Worm (Caenorhabditis elegans) whole organism, L3 larva: ENCODE results near the gene glrx-3.

Experiments
- ama-1 ChIP-seq: fragments of 150-350 bp; optimal IDR thresholded peaks from 2 replicates; lab custom pipeline; 2018
- ceh-16 ChIP-seq: sonication (generic microtip); optimal IDR thresholded peaks from 2 replicates; lab custom pipeline; 2017; ENCODE audit warnings: missing biosample characterization, missing genetic modification characterization
- ceh-28 ChIP-seq: fragments of 150-350 bp; optimal IDR thresholded peaks from 2 replicates; lab custom pipeline; 2014; ENCODE audit warnings: missing biosample characterization, missing genetic modification reagents, missing genetic modification characterization
- elt-2 ChIP-seq: sonication (generic microtip); optimal IDR thresholded peaks from 2 replicates; lab custom pipeline; 2016; ENCODE audit warnings: missing genetic modification reagents, mild to moderate bottlenecking, missing genetic modification characterization, missing compliant biosample characterization
- jun-1 ChIP-seq: fragments of 150-350 bp; optimal IDR thresholded peaks from 2 replicates; lab custom pipeline; 2014; ENCODE audit warnings: missing biosample characterization, missing genetic modification reagents, missing genetic modification characterization
- lin-39 ChIP-seq: fragments of 150-350 bp; optimal IDR thresholded peaks from 2 replicates; lab custom pipeline; 2018; ENCODE audit warnings: missing biosample characterization, missing genetic modification reagents, missing genetic modification characterization
- nfya-1 ChIP-seq: sonication (generic microtip); optimal IDR thresholded peaks from 2 replicates; lab custom pipeline; 2017; ENCODE audit warnings: missing genetic modification characterization, mild to moderate bottlenecking, missing compliant biosample characterization, antibody characterized with exemption, moderate library complexity; ENCODE audit not compliant: insufficient read depth
- nhr-12 ChIP-seq: fragments of 150-350 bp; optimal IDR thresholded peaks from 2 replicates; lab custom pipeline; 2014; ENCODE audit warnings: missing biosample characterization, missing genetic modification characterization
- nhr-76 ChIP-seq: fragments of 150-350 bp; sonication (generic microtip); optimal IDR thresholded peaks from 5 replicates; lab custom pipeline; 2014; ENCODE audit warnings: missing biosample characterization, missing genetic modification characterization
- sea-2 ChIP-seq: fragments of 150-350 bp; sonication (generic microtip); optimal IDR thresholded peaks from 4 replicates; lab custom pipeline; 2014; ENCODE audit warnings: missing biosample characterization, missing genetic modification reagents, missing genetic modification characterization
- skn-1 ChIP-seq: fragments of 150-350 bp; optimal IDR thresholded peaks from 2 replicates; lab custom pipeline; 2014; ENCODE audit warnings: missing biosample characterization, missing genetic modification characterization
- tbx-2 ChIP-seq: sonication (generic microtip); optimal IDR thresholded peaks from 2 replicates; lab custom pipeline; 2016; ENCODE audit warnings: mild to moderate bottlenecking, missing genetic modification characterization, missing compliant biosample characterization
- unc-62 ChIP-seq: fragments of 150-350 bp; sonication (generic microtip); optimal IDR thresholded peaks from 4 replicates; lab custom pipeline; 2014; ENCODE audit warnings: missing biosample characterization, missing genetic modification reagents, missing genetic modification characterization
- ztf-11 ChIP-seq: fragments of 150-350 bp; optimal IDR thresholded peaks from 2 replicates; lab custom pipeline; 2014; ENCODE audit warnings: missing biosample characterization, missing genetic modification characterization

DNA sequence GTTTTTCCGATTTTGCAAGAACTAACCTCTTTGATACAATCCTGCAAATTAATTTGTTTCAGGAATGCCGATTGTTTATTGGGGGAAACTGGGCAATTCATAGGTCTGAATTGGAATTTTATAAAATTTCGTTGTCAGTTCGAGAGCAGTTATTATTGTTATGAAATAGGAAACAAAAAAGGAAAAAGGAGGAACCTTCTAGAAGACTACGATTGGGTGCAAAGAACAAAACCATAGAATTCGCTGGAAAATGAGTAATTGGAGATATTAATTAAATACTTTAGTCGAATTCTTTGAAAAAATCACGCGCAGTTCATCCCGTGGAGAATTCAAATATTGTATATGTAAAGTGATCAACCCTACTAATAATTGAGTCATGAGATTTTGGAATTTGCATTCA is 46.3 kb upstream of the glrx-3 start, which contains the start of gene F13A2.9:
- TF ChIP-seq jun-1 (tag; lab: Kevin White, UChicago) (no peak), tbx-2 (tag; lab: Kevin White, UChicago) (no peak), unc-62 (GFP tag; lab: Kevin White, UChicago) (no peak), ztf-11 (no peak), ceh-28 (tag; lab: Kevin White, UChicago) (no peak), nhr-12 (tag; lab: Kevin White, UChicago) (no peak), sea-2 (GFP tag; lab: Kevin White, UChicago) (no peak), ceh-16 (no peak), elt-2 (tag; lab: Kevin White, UChicago) (no peak), ama-1 (lab: Kevin White, UChicago) (no peak), lin-39 (no peak), skn-1 (tag; lab: Kevin White, UChicago) (no peak), nfya-1 (no peak), nhr-76 (tag; lab: Kevin White, UChicago) (no peak)
